Fruit fly (Drosophila melanogaster): Measurements from ENCODE around the gene CG32137.

- TF ChIP-seq psq (optimal IDR thresholded peaks at IDR 0.05), result no peak
- no peak for TF ChIP-seq usp (GFP tag; optimal IDR thresholded peaks at IDR 0.05)
Measured at dm6 chr3L:13957212-13957668, 18.2 kb downstream of the CG32137 start.

Data from whole organism.